Fruit fly (Drosophila melanogaster): ENCODE results near the gene Cpr78Cb.

- TF ChIP-seq vri (GFP tag; optimal IDR thresholded peaks at IDR 0.05) (no peak), CG10631 (GFP tag; optimal IDR thresholded peaks at IDR 0.05) (no peak), CG3032 (tag; optimal IDR thresholded peaks at IDR 0.05) (no peak), net (GFP tag; optimal IDR thresholded peaks at IDR 0.05) (no peak)
These were observed 3.2 kb upstream of the Cpr78Cb start for dm6 chr3L:21291055-21291454.
